Fruit fly (Drosophila melanogaster) whole organism, embryonic: ENCODE measurements around the gene CG17593.

Experiments used
- Awh ChIP-seq: fragments of 200-800 bp; sonication (Bioruptor generic); IDR thresholded peaks from 2 replicates; pipeline ENCODE4, ENCODE4 v1.3.6; 2022; ENCODE audit warnings: missing biosample characterization, missing genetic modification characterization
- BtbVII ChIP-seq: fragments of 200-800 bp; sonication (Bioruptor generic); optimal IDR thresholded peaks from 3 replicates; lab custom pipeline; 2017; ENCODE audit warnings: missing biosample characterization, mild to moderate bottlenecking, missing genetic modification characterization
- CG10959 ChIP-seq: fragments of 200-800 bp; sonication (Bioruptor generic); IDR thresholded peaks from 2 replicates; pipeline ENCODE4 v1.3.6; 2022; ENCODE audit warnings: missing biosample characterization, missing genetic modification characterization
- CG15514 ChIP-seq: fragments of 200-800 bp; sonication (Bioruptor generic); optimal IDR thresholded peaks from 3 replicates; lab custom pipeline; 2017; ENCODE audit warnings: missing biosample characterization, missing genetic modification characterization, mild to moderate bottlenecking, moderate library complexity, missing genetic modification reagents
- CG15696 ChIP-seq: fragments of 200-800 bp; sonication (Bioruptor generic); optimal IDR thresholded peaks from 2 replicates; lab custom pipeline; 2019; ENCODE audit warnings: missing biosample characterization, mild to moderate bottlenecking, missing genetic modification characterization, moderate library complexity
- CG17328 ChIP-seq: fragments of 200-800 bp; sonication (Bioruptor generic); IDR thresholded peaks from 2 replicates; pipeline ENCODE4 v1.3.6; 2022; ENCODE audit warnings: missing biosample characterization, missing genetic modification characterization
- CG18764 ChIP-seq: fragments of 200-800 bp; sonication (Bioruptor generic); optimal IDR thresholded peaks from 3 replicates; lab custom pipeline; 2016; ENCODE audit warnings: missing biosample characterization, missing genetic modification characterization
- CG2712 ChIP-seq: fragments of 200-800 bp; optimal IDR thresholded peaks from 3 replicates; lab custom pipeline; 2019; ENCODE audit warnings: missing biosample characterization, mild to moderate bottlenecking, missing genetic modification characterization, moderate library complexity
- CG31224 ChIP-seq: fragments of 200-800 bp; sonication (Bioruptor generic); IDR thresholded peaks from 2 replicates; pipeline ENCODE4 v1.3.6; 2022; ENCODE audit warnings: missing biosample characterization, missing genetic modification characterization
- CG31441 ChIP-seq: fragments of 200-800 bp; sonication (Bioruptor generic); IDR thresholded peaks from 2 replicates; pipeline ENCODE4 v1.3.6; 2022; ENCODE audit warnings: missing biosample characterization, missing genetic modification characterization
- CG33213 ChIP-seq: fragments of 200-800 bp; sonication (Bioruptor generic); optimal IDR thresholded peaks from 3 replicates; lab custom pipeline; 2016; ENCODE audit warnings: missing biosample characterization, missing genetic modification characterization
- CG4282 ChIP-seq: fragments of 200-800 bp; sonication (Bioruptor generic); optimal IDR thresholded peaks from 2 replicates; lab custom pipeline; 2016; ENCODE audit warnings: missing biosample characterization, missing genetic modification characterization
- CG4328 ChIP-seq: fragments of 200-800 bp; sonication (Bioruptor generic); optimal IDR thresholded peaks from 3 replicates; lab custom pipeline; 2017; ENCODE audit warnings: missing biosample characterization, missing genetic modification reagents, missing genetic modification characterization
- CG4360 ChIP-seq: fragments of 200-800 bp; sonication (Bioruptor generic); IDR thresholded peaks from 2 replicates; pipeline ENCODE4 v1.3.6; 2022; ENCODE audit warnings: missing biosample characterization, missing genetic modification characterization
- CG4424 ChIP-seq: fragments of 200-800 bp; sonication (Bioruptor generic); optimal IDR thresholded peaks from 3 replicates; lab custom pipeline; 2016; ENCODE audit warnings: missing biosample characterization, missing genetic modification characterization
- CG5245 ChIP-seq: fragments of 200-800 bp; sonication (Bioruptor generic); optimal IDR thresholded peaks from 3 replicates; lab custom pipeline; 2016; ENCODE audit warnings: missing biosample characterization, missing genetic modification characterization
- CG7987 ChIP-seq: fragments of 200-800 bp; sonication (Bioruptor generic); optimal IDR thresholded peaks from 2 replicates; lab custom pipeline; 2018; ENCODE audit warnings: missing biosample characterization, mild to moderate bottlenecking, missing genetic modification characterization, moderate library complexity
- CG9609 ChIP-seq: fragments of 200-800 bp; sonication (Bioruptor generic); optimal IDR thresholded peaks from 3 replicates; lab custom pipeline; 2016; ENCODE audit warnings: missing biosample characterization, missing genetic modification characterization
- Camta ChIP-seq: fragments of 200-800 bp; sonication (Bioruptor generic); optimal IDR thresholded peaks from 2 replicates; lab custom pipeline; 2016; ENCODE audit warnings: missing biosample characterization, missing genetic modification characterization
- Dip3 ChIP-seq: fragments of 200-800 bp; sonication (Bioruptor generic); optimal IDR thresholded peaks from 3 replicates; lab custom pipeline; 2016; ENCODE audit warnings: missing biosample characterization, missing genetic modification characterization
- Doc3 ChIP-seq: fragments of 200-800 bp; sonication (Bioruptor generic); IDR thresholded peaks from 3 replicates; pipeline ENCODE4 v1.3.6; 2022; ENCODE audit warnings: missing biosample characterization, missing genetic modification characterization; ENCODE audit not compliant: partially characterized antibody
- GATAe ChIP-seq: fragments of 200-800 bp; sonication (Bioruptor generic); conservative IDR thresholded peaks from 2 replicates; pipeline ENCODE4 v1.3.6; 2022; ENCODE audit warnings: missing biosample characterization, missing genetic modification characterization
- HHEX ChIP-seq: fragments of 200-800 bp; sonication (Bioruptor generic); optimal IDR thresholded peaks from 3 replicates; lab custom pipeline; 2017; ENCODE audit warnings: missing biosample characterization, mild to moderate bottlenecking, missing genetic modification characterization, missing genetic modification reagents
- Hey ChIP-seq: fragments of 200-800 bp; sonication (Bioruptor generic); optimal IDR thresholded peaks from 3 replicates; lab custom pipeline; 2018; ENCODE audit warnings: missing biosample characterization, mild to moderate bottlenecking, missing genetic modification characterization
- NK7.1 ChIP-seq: fragments of 200-800 bp; sonication (Bioruptor generic); optimal IDR thresholded peaks from 3 replicates; lab custom pipeline; 2016; ENCODE audit warnings: missing biosample characterization, missing genetic modification characterization
- Nf-YB ChIP-seq: fragments of 200-800 bp; sonication (Bioruptor generic); optimal IDR thresholded peaks from 3 replicates; lab custom pipeline; 2019; ENCODE audit warnings: missing biosample characterization, mild to moderate bottlenecking, missing genetic modification characterization, moderate library complexity
- Nf-YC ChIP-seq: fragments of 200-800 bp; optimal IDR thresholded peaks from 3 replicates; lab custom pipeline; 2019; ENCODE audit warnings: missing biosample characterization, mild to moderate bottlenecking, missing genetic modification characterization, moderate library complexity
- Rfx ChIP-seq: fragments of 200-800 bp; sonication (Bioruptor generic); IDR thresholded peaks from 2 replicates; pipeline ENCODE4 v1.3.6; 2022; ENCODE audit warnings: missing biosample characterization, missing genetic modification characterization
- Sox100B ChIP-seq: fragments of 200-800 bp; sonication (Bioruptor generic); optimal IDR thresholded peaks from 3 replicates; lab custom pipeline; 2018; ENCODE audit warnings: missing biosample characterization, mild to moderate bottlenecking, missing genetic modification characterization
- chinmo ChIP-seq: fragments of 200-800 bp; sonication (Bioruptor generic); IDR thresholded peaks from 4 replicates; pipeline ENCODE4 v1.3.6; 2022; ENCODE audit warnings: missing biosample characterization, missing genetic modification characterization; ENCODE audit not compliant: partially characterized antibody
- chm ChIP-seq: fragments of 200-800 bp; sonication (Bioruptor generic); IDR thresholded peaks from 2 replicates; pipeline ENCODE4 v1.3.6; 2022; ENCODE audit warnings: missing biosample characterization, missing genetic modification characterization
- crc ChIP-seq: fragments of 200-800 bp; sonication (Bioruptor generic); optimal IDR thresholded peaks from 2 replicates; lab custom pipeline; 2016; ENCODE audit warnings: missing biosample characterization, missing genetic modification characterization
- crol ChIP-seq: fragments of 200-800 bp; sonication (Bioruptor generic); IDR thresholded peaks from 2 replicates; pipeline ENCODE4 v1.3.6; 2022; ENCODE audit warnings: missing biosample characterization, missing genetic modification characterization
- dm ChIP-seq: fragments of 200-800 bp; sonication (Bioruptor generic); optimal IDR thresholded peaks from 3 replicates; lab custom pipeline; 2016; ENCODE audit warnings: missing biosample characterization, missing genetic modification characterization
- en ChIP-seq: fragments of 200-800 bp; sonication (Bioruptor generic); optimal IDR thresholded peaks from 2 replicates; lab custom pipeline; 2016; ENCODE audit warnings: missing biosample characterization, missing genetic modification characterization
- gfzf ChIP-seq: fragments of 200-800 bp; sonication (Bioruptor generic); optimal IDR thresholded peaks from 2 replicates; lab custom pipeline; 2016; ENCODE audit warnings: missing biosample characterization, mild to moderate bottlenecking, missing genetic modification characterization, moderate library complexity
- kni ChIP-seq: fragments of 200-800 bp; sonication (Bioruptor generic); optimal IDR thresholded peaks from 3 replicates; lab custom pipeline; 2017; ENCODE audit warnings: mild to moderate bottlenecking, missing biosample characterization, missing genetic modification reagents, missing genetic modification characterization
- lbe ChIP-seq: fragments of 200-800 bp; sonication (Bioruptor generic); optimal IDR thresholded peaks from 2 replicates; lab custom pipeline; 2016; ENCODE audit warnings: missing biosample characterization, mild to moderate bottlenecking, missing genetic modification characterization
- nom ChIP-seq: fragments of 200-800 bp; sonication (Bioruptor generic); optimal IDR thresholded peaks from 2 replicates; lab custom pipeline; 2017; ENCODE audit warnings: missing biosample characterization, missing genetic modification characterization, mild to moderate bottlenecking, moderate library complexity, missing genetic modification reagents
- peb ChIP-seq: fragments of 200-800 bp; sonication (Bioruptor generic); IDR thresholded peaks from 2 replicates; pipeline ENCODE4 v1.3.6; 2022; ENCODE audit warnings: missing biosample characterization, missing genetic modification characterization
- pho ChIP-seq: fragments of 200-800 bp; sonication (Bioruptor generic); optimal IDR thresholded peaks from 2 replicates; lab custom pipeline; 2016; ENCODE audit warnings: missing biosample characterization, missing genetic modification characterization
- pita ChIP-seq: fragments of 200-800 bp; sonication (Bioruptor generic); optimal IDR thresholded peaks from 2 replicates; lab custom pipeline; 2017; ENCODE audit warnings: missing biosample characterization, mild to moderate bottlenecking, missing genetic modification characterization
- ssp ChIP-seq: fragments of 200-800 bp; sonication (Bioruptor generic); IDR thresholded peaks from 2 replicates; pipeline ENCODE4 v1.3.6; 2022; ENCODE audit warnings: missing biosample characterization, missing genetic modification characterization
- stc ChIP-seq: fragments of 200-800 bp; sonication (Bioruptor generic); IDR thresholded peaks from 2 replicates; pipeline ENCODE4 v1.3.6; 2022; ENCODE audit warnings: missing biosample characterization, missing genetic modification characterization
- trh ChIP-seq: fragments of 200-800 bp; sonication (Bioruptor generic); optimal IDR thresholded peaks from 2 replicates; lab custom pipeline; 2016; ENCODE audit warnings: missing biosample characterization, missing genetic modification characterization
- tx ChIP-seq: fragments of 200-800 bp; sonication (Bioruptor generic); optimal IDR thresholded peaks from 2 replicates; lab custom pipeline; 2016; ENCODE audit warnings: missing biosample characterization, missing genetic modification characterization
- unpg ChIP-seq: fragments of 200-800 bp; sonication (Bioruptor generic); optimal IDR thresholded peaks from 3 replicates; lab custom pipeline; 2018; ENCODE audit warnings: missing biosample characterization, mild to moderate bottlenecking, missing genetic modification characterization, moderate library complexity
- vnd ChIP-seq: fragments of 200-800 bp; sonication (Bioruptor generic); IDR thresholded peaks from 3 replicates; pipeline ENCODE4 v1.3.6; 2022; ENCODE audit warnings: missing biosample characterization, missing genetic modification characterization; ENCODE audit not compliant: partially characterized antibody
- zfh2 ChIP-seq: fragments of 200-800 bp; sonication (Bioruptor generic); optimal IDR thresholded peaks from 2 replicates; lab custom pipeline; 2016; ENCODE audit warnings: missing biosample characterization, missing genetic modification characterization

CG17593 gene

DNA sequence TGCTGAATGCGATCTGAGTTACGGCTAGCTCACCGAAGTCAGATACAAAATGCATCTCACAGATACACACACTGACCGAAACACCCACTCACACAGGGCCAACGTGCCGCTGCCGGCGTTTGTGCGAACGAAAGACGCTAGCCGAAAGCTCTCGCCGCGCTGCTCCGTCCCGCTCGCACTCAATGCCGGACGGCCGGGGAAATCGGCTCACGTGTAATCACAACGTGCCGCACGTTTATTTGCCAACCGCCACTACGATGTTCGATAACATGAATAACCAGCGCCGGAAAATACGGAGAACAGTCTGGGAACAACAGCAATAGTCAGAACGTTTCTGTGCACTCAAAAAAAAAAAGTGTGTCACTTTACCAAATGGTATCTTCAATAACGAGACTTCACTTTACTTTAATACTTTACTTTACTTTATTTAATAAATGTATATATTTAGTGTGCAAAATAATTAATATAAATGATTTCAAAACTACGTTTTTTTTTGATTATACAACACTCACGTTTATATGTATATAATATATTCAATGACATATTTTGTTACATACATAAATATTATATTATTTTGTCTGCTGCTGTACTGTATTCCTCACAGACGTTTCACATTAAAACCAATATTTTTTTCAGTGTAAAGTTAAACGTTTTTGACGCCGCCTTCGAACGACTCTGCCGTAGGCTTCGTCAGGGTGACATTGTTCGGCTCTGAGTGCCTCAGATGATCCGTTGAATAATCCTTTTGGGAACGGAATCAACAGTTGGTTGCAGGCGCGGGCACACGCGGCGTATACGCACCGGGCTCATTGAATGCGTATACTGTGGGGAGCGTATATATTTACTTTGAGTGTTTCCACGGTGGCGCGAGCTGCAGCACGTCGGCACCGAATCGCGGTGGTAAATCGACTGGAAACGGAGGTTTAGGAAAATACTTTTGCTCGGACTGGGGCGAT is 7.2 kb upstream of the CG17593 start, which contains the start of gene tim (continued):
- TF ChIP-seq CG18764 (GFP tag; lab: Kevin White, UChicago) = no peak
- no peak for TF ChIP-seq CG17328 (GFP tag; lab: Robert Waterston, UW)
- TF ChIP-seq chm (GFP tag; lab: Robert Waterston, UW) = no peak
- TF ChIP-seq nom (GFP tag; lab: Kevin White, UChicago) = no peak
- TF ChIP-seq kni (GFP tag; lab: Kevin White, UChicago) = no peak
- no peak for TF ChIP-seq stc
- TF ChIP-seq gfzf = no peak
- TF ChIP-seq CG2712 (tag; lab: Kevin White, UChicago) = no peak
- TF ChIP-seq lbe (GFP tag; lab: Kevin White, UChicago) = no peak
- TF ChIP-seq Doc3 = no peak
- TF ChIP-seq Sox100B (GFP tag; lab: Kevin White, UChicago) = no peak
- no peak for TF ChIP-seq dm (GFP tag; lab: Kevin White, UChicago)
- no peak for TF ChIP-seq pho (GFP tag; lab: Kevin White, UChicago)
- TF ChIP-seq CG4282 (GFP tag; lab: Kevin White, UChicago) = no peak
- no peak for TF ChIP-seq CG15696 (tag; lab: Kevin White, UChicago)
- TF ChIP-seq HHEX (GFP tag; lab: Kevin White, UChicago) = no peak
- TF ChIP-seq CG31224 (GFP tag; lab: Robert Waterston, UW) = no peak
- TF ChIP-seq vnd (GFP tag; lab: Robert Waterston, UW) = no peak
- no peak for TF ChIP-seq Dip3 (GFP tag; lab: Kevin White, UChicago)
- TF ChIP-seq Nf-YB = peak; percentile 28
- no peak for TF ChIP-seq tx (GFP tag; lab: Kevin White, UChicago)
- TF ChIP-seq CG31441 (GFP tag; lab: Robert Waterston, UW) = peak; percentile 56; the same call in 1 of the 2 replicates
- TF ChIP-seq CG4424 (GFP tag; lab: Kevin White, UChicago) = peak; percentile 51
- no peak for TF ChIP-seq Awh (GFP tag; lab: Robert Waterston, UW)
- TF ChIP-seq peb (GFP tag; lab: Robert Waterston, UW) = no peak
- TF ChIP-seq CG33213 (GFP tag; lab: Kevin White, UChicago) = no peak
- no peak for TF ChIP-seq CG9609 (GFP tag; lab: Kevin White, UChicago)
- no peak for TF ChIP-seq Camta (GFP tag; lab: Kevin White, UChicago)
- no peak for TF ChIP-seq zfh2 (GFP tag; lab: Kevin White, UChicago)
- TF ChIP-seq NK7.1 (GFP tag; lab: Kevin White, UChicago) = no peak
- TF ChIP-seq unpg (GFP tag; lab: Kevin White, UChicago) = peak; percentile 58
- no peak for TF ChIP-seq Hey (tag; lab: Kevin White, UChicago)
- TF ChIP-seq CG4328 (GFP tag; lab: Kevin White, UChicago) = no peak
- TF ChIP-seq Nf-YC (tag; lab: Kevin White, UChicago) = no peak
- no peak for TF ChIP-seq CG4360 (GFP tag; lab: Robert Waterston, UW)
- no peak for TF ChIP-seq BtbVII (GFP tag; lab: Kevin White, UChicago)
- no peak for TF ChIP-seq GATAe (GFP tag; lab: Robert Waterston, UW)
- TF ChIP-seq chinmo = peak; percentile 67; the same call in 1 of the 4 replicates
- 0 out of 2 replicates have a peak, but pooled peaks have one; percentile 16 for TF ChIP-seq Rfx (GFP tag; lab: Robert Waterston, UW)
- TF ChIP-seq ssp = no peak
- TF ChIP-seq crol (GFP tag; lab: Robert Waterston, UW) = 0 out of 2 replicates have a peak, but pooled peaks have one; percentile 32
- no peak for TF ChIP-seq crc (GFP tag; lab: Kevin White, UChicago)
- TF ChIP-seq en (GFP tag; lab: Kevin White, UChicago) = no peak
- no peak for TF ChIP-seq trh (GFP tag; lab: Kevin White, UChicago)
- no peak for TF ChIP-seq CG5245 (GFP tag; lab: Kevin White, UChicago)
- no peak for TF ChIP-seq CG7987 (GFP tag; lab: Kevin White, UChicago)
- TF ChIP-seq CG15514 (GFP tag; lab: Kevin White, UChicago) = peak; percentile 20
- no peak for TF ChIP-seq pita
- no peak for TF ChIP-seq CG10959 (GFP tag; lab: Robert Waterston, UW)
